Fruit fly (Drosophila melanogaster) whole organism, pupa: Measurements from ENCODE around the gene SIFaR.

Experiments used
- CG13204 ChIP-seq: fragments of 200-800 bp; sonication (Bioruptor generic); optimal IDR thresholded peaks from 2 replicates; lab custom pipeline; 2018; ENCODE audit warnings: missing biosample characterization, mild to moderate bottlenecking, missing genetic modification characterization, moderate library complexity
- CG34367 ChIP-seq: fragments of 200-800 bp; sonication (Bioruptor generic); optimal IDR thresholded peaks from 2 replicates; lab custom pipeline; 2018; ENCODE audit warnings: missing biosample characterization, mild to moderate bottlenecking, missing genetic modification characterization
- D1 ChIP-seq: fragments of 200-800 bp; sonication (Bioruptor generic); optimal IDR thresholded peaks from 2 replicates; lab custom pipeline; 2018; ENCODE audit warnings: missing biosample characterization, mild to moderate bottlenecking, missing genetic modification characterization, moderate library complexity
- gl ChIP-seq: fragments of 200-800 bp; sonication (Bioruptor generic); optimal IDR thresholded peaks from 2 replicates; lab custom pipeline; 2018; ENCODE audit warnings: missing biosample characterization, mild to moderate bottlenecking, missing genetic modification characterization

DNA sequence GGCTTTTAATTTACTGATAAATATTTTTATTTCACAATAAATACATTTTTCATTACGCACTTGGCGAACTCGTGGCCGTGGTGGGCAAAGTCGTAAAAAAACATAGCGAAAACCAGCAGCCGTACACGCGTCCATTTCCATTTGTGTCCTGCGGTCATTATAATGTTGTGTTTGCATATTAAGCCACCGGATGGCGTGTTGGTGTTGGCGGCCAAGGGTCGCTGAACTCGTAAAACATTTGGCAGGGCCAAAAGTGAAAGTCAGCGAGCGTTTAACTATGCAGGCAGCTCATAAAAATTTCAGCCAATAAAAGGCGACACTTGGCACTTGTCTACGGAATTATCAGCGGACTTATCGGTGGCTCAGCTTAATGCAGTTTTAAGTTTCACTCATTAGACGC, 41.3 kb downstream of the SIFaR start:
- TF ChIP-seq CG13204 (no peak), CG34367 (no peak), D1 (no peak), gl (tag; lab: Kevin White, UChicago) (no peak)
